Worm (Caenorhabditis elegans): ENCODE data around the gene egl-3.

ce11 chrV:10124799-10125548 lies 48.6 kb downstream of the egl-3 start, which contains the start of gene C08B6.10:
- TF ChIP-seq nhr-77 (tag; optimal IDR thresholded peaks at IDR 0.05): no peak
- no peak for TF ChIP-seq ztf-4 (tag; optimal IDR thresholded peaks at IDR 0.05)
- no peak for TF ChIP-seq nhr-11 (tag; optimal IDR thresholded peaks at IDR 0.05)
- no peak for TF ChIP-seq fos-1 (tag; optimal IDR thresholded peaks at IDR 0.05)
- no peak for TF ChIP-seq pqm-1 (tag; optimal IDR thresholded peaks at IDR 0.05)
- TF ChIP-seq nhr-28 (tag; optimal IDR thresholded peaks at IDR 0.05): no peak
